Fruit fly (Drosophila melanogaster) whole organism, wandering third instar larva: ENCODE measurements around the gene CG4942.

Source experiments
- Abd-B ChIP-seq: fragments of >200 bp; optimal IDR thresholded peaks from 2 replicates; lab custom pipeline; 2017; ENCODE audit warnings: missing biosample characterization, missing genetic modification characterization
- CG32264 ChIP-seq: fragments of 200-800 bp; sonication (Bioruptor generic); optimal IDR thresholded peaks from 2 replicates; lab custom pipeline; 2016; ENCODE audit warnings: missing biosample characterization, missing genetic modification characterization
- CG9705 ChIP-seq: fragments of 200-800 bp; sonication (Bioruptor generic); optimal IDR thresholded peaks from 2 replicates; lab custom pipeline; 2018; ENCODE audit warnings: missing biosample characterization, mild to moderate bottlenecking, missing genetic modification characterization
- Dif ChIP-seq: fragments of 200-275, 200-300 bp; sonication (Bioruptor generic); optimal IDR thresholded peaks from 2 replicates; lab custom pipeline; 2018; ENCODE audit warnings: missing biosample characterization, missing genetic modification characterization; ENCODE audit not compliant: partially characterized antibody
- GATAd ChIP-seq: sonication (Bioruptor generic); optimal IDR thresholded peaks from 2 replicates; lab custom pipeline; 2016; ENCODE audit warnings: missing biosample characterization, missing genetic modification characterization
- HLH106 ChIP-seq: fragments of 200-800 bp; optimal IDR thresholded peaks from 3 replicates; lab custom pipeline; 2019; ENCODE audit warnings: missing biosample characterization, mild to moderate bottlenecking, missing genetic modification characterization, moderate library complexity
- Hr78 ChIP-seq: fragments of >200 bp; optimal IDR thresholded peaks from 2 replicates; lab custom pipeline; 2017; ENCODE audit warnings: missing biosample characterization, missing genetic modification characterization
- Hr83 ChIP-seq: fragments of 200-300 bp; sonication (Bioruptor generic); optimal IDR thresholded peaks from 2 replicates; lab custom pipeline; 2016; ENCODE audit warnings: missing biosample characterization, mild to moderate bottlenecking, missing genetic modification characterization, moderate library complexity; ENCODE audit not compliant: poor library complexity, severe bottlenecking
- Jra ChIP-seq: sonication (Bioruptor generic); optimal IDR thresholded peaks from 2 replicates; lab custom pipeline; 2016; ENCODE audit warnings: missing biosample characterization, missing genetic modification characterization
- Mio ChIP-seq: sonication (Bioruptor generic); optimal IDR thresholded peaks from 2 replicates; lab custom pipeline; 2016; ENCODE audit warnings: missing biosample characterization, missing genetic modification characterization
- Myc ChIP-seq: fragments of >200 bp; optimal IDR thresholded peaks from 2 replicates; lab custom pipeline; 2017
- N ChIP-seq: fragments of >200 bp; optimal IDR thresholded peaks from 2 replicates; lab custom pipeline; 2018; ENCODE audit warnings: missing biosample characterization, missing external identifiers, missing genetic modification characterization
- OdsH ChIP-seq: fragments of 200-800 bp; sonication (Bioruptor generic); optimal IDR thresholded peaks from 2 replicates; lab custom pipeline; 2016; ENCODE audit warnings: missing biosample characterization, mild to moderate bottlenecking, missing genetic modification characterization
- Rel ChIP-seq, 2 experiments: fragments of 200-800 bp; sonication (Bioruptor generic) in 1 of 2; optimal IDR thresholded peaks; 2 replicates in 1 of 2; 3 replicates in 1 of 2; lab custom pipeline; 2016 to 2019; ENCODE audit warnings: mild to moderate bottlenecking in 2 of 2, missing biosample characterization in 2 of 2, missing genetic modification characterization in 2 of 2, moderate library complexity in 1 of 2
- Sp1 ChIP-seq: fragments of 200-800 bp; sonication (Bioruptor generic); optimal IDR thresholded peaks from 3 replicates; lab custom pipeline; 2019; ENCODE audit warnings: missing biosample characterization, mild to moderate bottlenecking, missing genetic modification characterization, moderate library complexity
- Vsx2 ChIP-seq: fragments of 200-300, 225-300 bp; sonication (Bioruptor generic); optimal IDR thresholded peaks from 2 replicates; lab custom pipeline; 2018; ENCODE audit warnings: missing biosample characterization, missing genetic modification characterization; ENCODE audit not compliant: partially characterized antibody
- brk ChIP-seq: fragments of 200-800 bp; sonication (Bioruptor generic); optimal IDR thresholded peaks from 2 replicates; lab custom pipeline; 2016; ENCODE audit warnings: missing biosample characterization, mild to moderate bottlenecking, missing genetic modification characterization
- dl ChIP-seq, 2 experiments: fragments of 175-275, 200-275 bp in 1 of 2; fragments of 200-275 bp in 1 of 2; sonication (Bioruptor generic); optimal IDR thresholded peaks; lab custom pipeline; 2018; ENCODE audit warnings: mild to moderate bottlenecking in 2 of 2, missing biosample characterization in 2 of 2, missing genetic modification characterization in 2 of 2, moderate library complexity in 2 of 2; ENCODE audit not compliant: partially characterized antibody in 2 of 2, insufficient read depth in 1 of 2
- dmrt93B ChIP-seq: fragments of 200-800 bp; sonication (Bioruptor generic); optimal IDR thresholded peaks from 2 replicates; lab custom pipeline; 2018; ENCODE audit warnings: missing biosample characterization, mild to moderate bottlenecking, missing genetic modification characterization
- dsf ChIP-seq: sonication (Bioruptor generic); optimal IDR thresholded peaks from 2 replicates; lab custom pipeline; 2016; ENCODE audit warnings: missing biosample characterization, missing genetic modification characterization, borderline replicate concordance
- ey ChIP-seq: fragments of 200-800 bp; sonication (Bioruptor generic); optimal IDR thresholded peaks from 2 replicates; lab custom pipeline; 2016; ENCODE audit warnings: missing biosample characterization, missing genetic modification characterization
- foxo ChIP-seq, 2 experiments: fragments of 200-800 bp; sonication (Bioruptor generic); optimal IDR thresholded peaks; 2 replicates in 1 of 2; 3 replicates in 1 of 2; lab custom pipeline; 2016 to 2017; ENCODE audit warnings: missing biosample characterization in 2 of 2, missing genetic modification characterization in 2 of 2
- fru ChIP-seq: fragments of 200-800 bp; sonication (Bioruptor generic); optimal IDR thresholded peaks from 3 replicates; lab custom pipeline; 2016; ENCODE audit warnings: missing biosample characterization, mild to moderate bottlenecking, missing genetic modification characterization
- h ChIP-seq: fragments of 200-800 bp; sonication (Bioruptor generic); optimal IDR thresholded peaks from 3 replicates; lab custom pipeline; 2016; ENCODE audit warnings: missing biosample characterization, mild to moderate bottlenecking, missing genetic modification characterization
- jim ChIP-seq: fragments of 175-275, 200-325 bp; sonication (Bioruptor generic); optimal IDR thresholded peaks from 2 replicates; lab custom pipeline; 2016; ENCODE audit warnings: missing biosample characterization, mild to moderate bottlenecking, missing genetic modification characterization
- lola ChIP-seq: fragments of >200 bp; optimal IDR thresholded peaks from 2 replicates; lab custom pipeline; 2017; ENCODE audit warnings: missing biosample characterization, missing genetic modification characterization
- pan ChIP-seq: fragments of >200 bp; optimal IDR thresholded peaks from 2 replicates; lab custom pipeline; 2017
- sage ChIP-seq: fragments of 200-800 bp; sonication (Bioruptor generic); optimal IDR thresholded peaks from 2 replicates; lab custom pipeline; 2016; ENCODE audit warnings: missing biosample characterization, mild to moderate bottlenecking, missing genetic modification characterization
- sv ChIP-seq: fragments of 200-800 bp; sonication (Bioruptor generic); optimal IDR thresholded peaks from 3 replicates; lab custom pipeline; 2016; ENCODE audit warnings: missing biosample characterization, missing genetic modification characterization
- usp ChIP-seq: fragments of >200 bp; optimal IDR thresholded peaks from 2 replicates; lab custom pipeline; 2017; ENCODE audit warnings: missing biosample characterization, missing genetic modification characterization
- woc ChIP-seq: sonication (Bioruptor generic); optimal IDR thresholded peaks from 2 replicates; lab custom pipeline; 2016; ENCODE audit warnings: missing biosample characterization, mild to moderate bottlenecking, missing genetic modification characterization

Gene CG4942

dm6 chr3L:9033999-9034626, 38.8 kb upstream of the CG4942 start (continued):
- no peak for TF ChIP-seq Hr78 (GFP tag; lab: Kevin White, UChicago)
- peak; percentile 71 for TF ChIP-seq Sp1 (GFP tag; lab: Kevin White, UChicago)
- no peak for TF ChIP-seq dl (GFP tag; optimal IDR thresholded peaks at IDR 0.05; lab: Kevin White, UChicago; ENCODE audit: insufficient read depth in 1 of 2, partially characterized antibody in 2 of 2)
- TF ChIP-seq foxo (GFP tag; optimal IDR thresholded peaks at IDR 0.05; lab: Kevin White, UChicago) = peak in 1 of 2 experiments; percentile 57
- TF ChIP-seq Vsx2 = no peak
- peak; percentile 74 for TF ChIP-seq sage
- TF ChIP-seq HLH106 (tag; lab: Kevin White, UChicago) = peak; percentile 72

dm6 chr3L:9037608-9038007, 35.3 kb upstream of the CG4942 start:
- TF ChIP-seq Mio (GFP tag; lab: Kevin White, UChicago) = no peak
- TF ChIP-seq GATAd (GFP tag; lab: Kevin White, UChicago) = no peak

dm6 chr3L:9039189-9039588, 33.7 kb upstream of the CG4942 start:
- TF ChIP-seq Rel (GFP tag; optimal IDR thresholded peaks at IDR 0.05; lab: Kevin White, UChicago) (no peak), Rel (tag; optimal IDR thresholded peaks at IDR 0.05; lab: Kevin White, UChicago) (no peak), GATAd (GFP tag; lab: Kevin White, UChicago) (no peak), lola (GFP tag; lab: Kevin White, UChicago) (no peak), Hr83 (no peak), N (no peak), jim (no peak), ey (no peak), CG9705 (GFP tag; lab: Kevin White, UChicago) (no peak), woc (GFP tag; lab: Kevin White, UChicago) (no peak), Myc (lab: Kevin White, UChicago) (no peak), OdsH (GFP tag; lab: Kevin White, UChicago) (no peak), sv (GFP tag; lab: Kevin White, UChicago) (no peak), CG32264 (no peak), usp (GFP tag; lab: Kevin White, UChicago) (no peak), Jra (GFP tag; lab: Kevin White, UChicago) (no peak), pan (lab: Kevin White, UChicago) (no peak)

- TF ChIP-seq lola (GFP tag; lab: Kevin White, UChicago) = no peak
- TF ChIP-seq Vsx2 = peak; percentile 73
- TF ChIP-seq Dif (GFP tag; lab: Kevin White, UChicago) = peak; percentile 20
- TF ChIP-seq, all 38 proteins: peak for 2
These were observed 31.8 kb upstream of the CG4942 start, which contains the start of gene Doc1 for dm6 chr3L:9041042-9041477. Doc1 (plus strand) TSS chr3L:9041375.

dm6 chr3L:9042200-9042988, 30.5 kb upstream of the CG4942 start:
- TF ChIP-seq Hr83 (no peak), N (no peak), CG9705 (GFP tag; lab: Kevin White, UChicago) (no peak), CG32264 (no peak), pan (lab: Kevin White, UChicago) (no peak), dsf (GFP tag; lab: Kevin White, UChicago) (no peak), brk (no peak), jim (no peak), Abd-B (GFP tag; lab: Kevin White, UChicago) (no peak), ey (no peak), sv (GFP tag; lab: Kevin White, UChicago) (no peak)
- TF ChIP-seq, all 38 proteins: peak for 0

dm6 chr3L:9043648-9044047, 29.3 kb upstream of the CG4942 start:
- TF ChIP-seq h (GFP tag; lab: Kevin White, UChicago) = no peak
- TF ChIP-seq brk = no peak
- no peak for TF ChIP-seq HLH106 (tag; lab: Kevin White, UChicago)
- TF ChIP-seq Abd-B (GFP tag; lab: Kevin White, UChicago) = no peak
- TF ChIP-seq Jra (GFP tag; lab: Kevin White, UChicago) = no peak
- TF ChIP-seq Hr83 = no peak
- TF ChIP-seq GATAd (GFP tag; lab: Kevin White, UChicago) = no peak
- no peak for TF ChIP-seq CG32264
- TF ChIP-seq sage = no peak
- no peak for TF ChIP-seq woc (GFP tag; lab: Kevin White, UChicago)
- TF ChIP-seq usp (GFP tag; lab: Kevin White, UChicago) = no peak
- TF ChIP-seq pan (lab: Kevin White, UChicago) = no peak
- no peak for TF ChIP-seq ey
- TF ChIP-seq fru (GFP tag; lab: Kevin White, UChicago) = no peak
- no peak for TF ChIP-seq Dif (GFP tag; lab: Kevin White, UChicago)
- no peak for TF ChIP-seq foxo (GFP tag; optimal IDR thresholded peaks at IDR 0.05; lab: Kevin White, UChicago)
- TF ChIP-seq OdsH (GFP tag; lab: Kevin White, UChicago) = no peak
- no peak for TF ChIP-seq dmrt93B (GFP tag; lab: Kevin White, UChicago)
- TF ChIP-seq, all 38 proteins: peak for 0
